Worm (Caenorhabditis elegans) whole organism, midembryonic: ENCODE measurements around the gene ugtp-1.

Experiments used
- T22C8.4 ChIP-seq: fragments of 200-800 bp; sonication (Bioruptor generic); IDR thresholded peaks from 2 replicates; pipeline ENCODE4 v1.3.6; 2022; ENCODE audit warnings: missing genetic modification characterization, missing compliant biosample characterization
- cog-1 ChIP-seq: sonication (generic microtip); optimal IDR thresholded peaks from 2 replicates; lab custom pipeline; 2016; ENCODE audit warnings: missing genetic modification characterization, missing compliant biosample characterization
- flt-1 ChIP-seq: fragments of 200-800 bp; sonication (Bioruptor generic); IDR thresholded peaks from 2 replicates; pipeline ENCODE4 v1.3.6; 2022; ENCODE audit warnings: missing genetic modification characterization, missing compliant biosample characterization
- ztf-23 ChIP-seq: fragments of 200-800 bp; sonication (Bioruptor generic); IDR thresholded peaks from 2 replicates; pipeline ENCODE4 v1.3.6; 2022; ENCODE audit warnings: missing genetic modification reagents, missing genetic modification characterization, missing compliant biosample characterization

- TF ChIP-seq cog-1 (tag; lab: Kevin White, UChicago) (no peak), flt-1 (GFP tag; lab: Robert Waterston, UW) (no peak), T22C8.4 (GFP tag; lab: Robert Waterston, UW) (no peak), ztf-23 (GFP tag; lab: Robert Waterston, UW) (no peak)
Measured at ce11 chrIII:8782080-8782479, 31.6 kb upstream of the ugtp-1 start.
